Worm (Caenorhabditis elegans) whole organism, L4 larva: ENCODE data around the gene nhr-3.

Experiments used
- D1046.2 ChIP-seq: fragments of 200-800 bp; sonication (Bioruptor generic); IDR thresholded peaks from 2 replicates; pipeline ENCODE4 v1.3.6; 2022; ENCODE audit warnings: missing genetic modification characterization, missing compliant biosample characterization
- F44E2.7 ChIP-seq: fragments of 200-800 bp; sonication (Bioruptor generic); IDR thresholded peaks from 2 replicates; pipeline ENCODE4 v2.1.2; 2022; ENCODE audit warnings: missing genetic modification characterization, missing compliant biosample characterization
- R02D3.7 ChIP-seq: fragments of 150-350 bp; sonication (generic microtip); optimal IDR thresholded peaks from 3 replicates; lab custom pipeline; 2014; ENCODE audit warnings: missing biosample characterization, missing genetic modification characterization
- ama-1 ChIP-seq: fragments of 150-350 bp; optimal IDR thresholded peaks from 2 replicates; lab custom pipeline; 2014; ENCODE audit warnings: inconsistent platforms, mixed read lengths
- fos-1 ChIP-seq: fragments of 150-350 bp; optimal IDR thresholded peaks from 2 replicates; lab custom pipeline; 2014; ENCODE audit warnings: missing biosample characterization, missing genetic modification characterization
- lir-3 ChIP-seq: sonication (generic microtip); optimal IDR thresholded peaks from 2 replicates; lab custom pipeline; 2016; ENCODE audit warnings: mild to moderate bottlenecking, missing genetic modification characterization, missing compliant biosample characterization
- nhr-102 ChIP-seq: sonication (generic microtip); optimal IDR thresholded peaks from 2 replicates; lab custom pipeline; 2016; ENCODE audit warnings: mild to moderate bottlenecking, missing genetic modification characterization, moderate library complexity, missing compliant biosample characterization
- nhr-42 ChIP-seq: fragments of 200-800 bp; sonication (Bioruptor generic); IDR thresholded peaks from 2 replicates; pipeline ENCODE4 v1.3.6; 2022; ENCODE audit warnings: missing genetic modification characterization, missing compliant biosample characterization
- skn-1 ChIP-seq: fragments of 150-350 bp; optimal IDR thresholded peaks from 2 replicates; lab custom pipeline; 2014; ENCODE audit warnings: missing biosample characterization, missing genetic modification characterization
- zag-1 ChIP-seq: fragments of 150-350 bp; optimal IDR thresholded peaks from 2 replicates; lab custom pipeline; 2014; ENCODE audit warnings: missing biosample characterization, missing genetic modification characterization

ce11 chrX:14602676-14603075, 44.4 kb downstream of the nhr-3 start, which contains the start of gene eor-2:
- TF ChIP-seq ama-1 (lab: Kevin White, UChicago) (no peak), F44E2.7 (GFP tag; lab: Robert Waterston, UW) (no peak), lir-3 (tag; lab: Kevin White, UChicago) (no peak), R02D3.7 (no peak), nhr-42 (no peak), nhr-102 (no peak), skn-1 (tag; lab: Kevin White, UChicago) (no peak), fos-1 (tag; lab: Kevin White, UChicago) (no peak), zag-1 (tag; lab: Kevin White, UChicago) (no peak), D1046.2 (GFP tag; lab: Robert Waterston, UW) (no peak)
